Worm (Caenorhabditis elegans): ENCODE measurements around the gene smvt-1.

The smvt-1 gene

ce11 chrX:2536246-2536772, 12.5 kb downstream of the smvt-1 start (continued):
- TF ChIP-seq ama-1 (optimal IDR thresholded peaks at IDR 0.05) (no peak), zag-1 (tag; optimal IDR thresholded peaks at IDR 0.05) (peak; percentile 60), nhr-90 (tag; optimal IDR thresholded peaks at IDR 0.05; ENCODE audit: poor library complexity) (peak; percentile 75), hpl-2 (GFP tag; optimal IDR thresholded peaks at IDR 0.05) (no peak), nhr-11 (tag; optimal IDR thresholded peaks at IDR 0.05) (peak; percentile 62), C34B4.2 (tag; optimal IDR thresholded peaks at IDR 0.05) (no peak), snpc-4 (tag; optimal IDR thresholded peaks at IDR 0.05) (peak; percentile 62), egl-13 (tag; optimal IDR thresholded peaks at IDR 0.05) (peak; percentile 90), nhr-47 (tag; optimal IDR thresholded peaks at IDR 0.05) (peak; percentile 90), mab-9 (GFP tag; IDR thresholded peaks at IDR 0.05) (peak; percentile 66; the same call in 1 of the 2 replicates), aly-2 (tag; optimal IDR thresholded peaks at IDR 0.05) (peak; percentile 15), fos-1 (tag; optimal IDR thresholded peaks at IDR 0.05) (peak; percentile 81), efl-1 (optimal IDR thresholded peaks at IDR 0.05) (peak; percentile 64 to 77), efl-1 (GFP tag; optimal IDR thresholded peaks at IDR 0.05 in 1 of 2) (peak in 1 of 2 experiments; percentile 94), unc-98 (GFP tag; IDR thresholded peaks at IDR 0.05) (no peak), C16A3.4 (tag; optimal IDR thresholded peaks at IDR 0.05) (peak; percentile 68), irx-1 (tag; optimal IDR thresholded peaks at IDR 0.05) (peak; percentile 51), alr-1 (tag; optimal IDR thresholded peaks at IDR 0.05; ENCODE audit: borderline replicate concordance) (no peak), ceh-82 (tag; optimal IDR thresholded peaks at IDR 0.05) (peak; percentile 83 to 89 (median 86)), efl-3 (GFP tag; optimal IDR thresholded peaks at IDR 0.05) (no peak), ces-1 (GFP tag; optimal IDR thresholded peaks at IDR 0.05) (no peak), ceh-90 (tag; optimal IDR thresholded peaks at IDR 0.05) (no peak), Y116A8C.19 (tag; optimal IDR thresholded peaks at IDR 0.05; ENCODE audit: borderline replicate concordance) (no peak), xbp-1 (tag; optimal IDR thresholded peaks at IDR 0.05) (peak; percentile 83), vab-15 (tag; optimal IDR thresholded peaks at IDR 0.05) (no peak), nhr-85 (tag) (peak; percentile 95), dsc-1 (tag; optimal IDR thresholded peaks at IDR 0.05) (peak; percentile 82), swsn-7 (tag; optimal IDR thresholded peaks at IDR 0.05) (peak; percentile 88), fkh-10 (GFP tag; optimal IDR thresholded peaks at IDR 0.05) (peak; percentile 85), nhr-20 (tag; optimal IDR thresholded peaks at IDR 0.05) (peak; percentile 88), fkh-8 (tag; optimal IDR thresholded peaks at IDR 0.05) (peak; percentile 89), sox-4 (tag; optimal IDR thresholded peaks at IDR 0.05) (no peak), blmp-1 (tag; optimal IDR thresholded peaks at IDR 0.05) (peak; percentile 75), ceh-63 (GFP tag; optimal IDR thresholded peaks at IDR 0.05) (no peak), unc-62 (GFP tag; optimal IDR thresholded peaks at IDR 0.05) (no peak), jun-1 (tag; optimal IDR thresholded peaks at IDR 0.05) (peak; percentile 79), zip-4 (GFP tag; optimal IDR thresholded peaks at IDR 0.05) (peak; percentile 37), ztf-4 (tag; optimal IDR thresholded peaks at IDR 0.05) (peak; percentile 80), hlh-4 (tag; optimal IDR thresholded peaks at IDR 0.05) (no peak), lin-15B (tag; optimal IDR thresholded peaks at IDR 0.05) (no peak), aha-1 (tag; optimal IDR thresholded peaks at IDR 0.05) (peak; percentile 76), lin-35 (GFP tag; optimal IDR thresholded peaks at IDR 0.05) (peak; percentile 55 to 74), lin-13 (GFP tag; optimal IDR thresholded peaks at IDR 0.05) (peak; percentile 67), mef-2 (tag; optimal IDR thresholded peaks at IDR 0.05) (no peak), nhr-84 (tag; optimal IDR thresholded peaks at IDR 0.05) (no peak), F16B12.6 (tag; optimal IDR thresholded peaks at IDR 0.05) (no peak), ceh-8 (GFP tag; optimal IDR thresholded peaks at IDR 0.05) (peak; percentile 36)

All from whole organism, L1 larva.